Fruit fly (Drosophila melanogaster) whole organism, embryonic: Measurements from ENCODE around the gene WASp.

Source experiments
- B-H1 ChIP-seq: fragments of 200-800 bp; sonication (Bioruptor generic); IDR thresholded peaks from 3 replicates; pipeline ENCODE4 v1.3.6; 2022; ENCODE audit warnings: missing biosample characterization, missing genetic modification characterization
- B-H2 ChIP-seq: fragments of 200-800 bp; sonication (Bioruptor generic); optimal IDR thresholded peaks from 2 replicates; lab custom pipeline; 2018; ENCODE audit warnings: missing biosample characterization, mild to moderate bottlenecking, missing genetic modification characterization
- CG11247 ChIP-seq: fragments of 200-800 bp; sonication (Bioruptor generic); IDR thresholded peaks from 2 replicates; pipeline ENCODE4 v1.3.6; 2022; ENCODE audit warnings: missing biosample characterization, missing genetic modification characterization
- CG12744 ChIP-seq: fragments of 200-800 bp; sonication (Bioruptor generic); optimal IDR thresholded peaks from 2 replicates; lab custom pipeline; 2016; ENCODE audit warnings: missing biosample characterization, missing genetic modification characterization
- CG13894 ChIP-seq: fragments of 200-800 bp; sonication (Bioruptor generic); optimal IDR thresholded peaks from 3 replicates; lab custom pipeline; 2018; ENCODE audit warnings: missing biosample characterization, mild to moderate bottlenecking, missing genetic modification characterization, moderate library complexity
- CG14050 ChIP-seq: fragments of 200-800 bp; sonication (Bioruptor generic); IDR thresholded peaks from 3 replicates; pipeline ENCODE4 v1.3.6; 2022; ENCODE audit warnings: missing biosample characterization, missing genetic modification characterization
- CG1529 ChIP-seq: fragments of 200-800 bp; sonication (Bioruptor generic); optimal IDR thresholded peaks from 3 replicates; lab custom pipeline; 2018; ENCODE audit warnings: missing biosample characterization, missing genetic modification characterization
- CG15479 ChIP-seq: fragments of 200-800 bp; sonication (Bioruptor generic); optimal IDR thresholded peaks from 3 replicates; lab custom pipeline; 2019; ENCODE audit warnings: missing biosample characterization, mild to moderate bottlenecking, missing genetic modification characterization, moderate library complexity
- CG18476 ChIP-seq: fragments of 200-800 bp; sonication (Bioruptor generic); optimal IDR thresholded peaks from 2 replicates; lab custom pipeline; 2016; ENCODE audit warnings: missing biosample characterization, mild to moderate bottlenecking, missing genetic modification characterization
- CG2875 ChIP-seq: fragments of 200-800 bp; sonication (Bioruptor generic); optimal IDR thresholded peaks from 2 replicates; lab custom pipeline; 2017; ENCODE audit warnings: missing biosample characterization, mild to moderate bottlenecking, missing genetic modification characterization, missing genetic modification reagents
- CG3065 ChIP-seq: fragments of 200-800 bp; sonication (Bioruptor generic); optimal IDR thresholded peaks from 2 replicates; lab custom pipeline; 2016; ENCODE audit warnings: missing biosample characterization, missing genetic modification characterization
- CG3163 ChIP-seq: fragments of 200-800 bp; sonication (Bioruptor generic); optimal IDR thresholded peaks from 3 replicates; lab custom pipeline; 2016; ENCODE audit warnings: missing biosample characterization, missing genetic modification characterization
- CG42726 ChIP-seq: fragments of 200-800 bp; sonication (Bioruptor generic); IDR thresholded peaks from 2 replicates; pipeline ENCODE4 v1.3.6; 2022; ENCODE audit warnings: missing biosample characterization, missing genetic modification characterization; ENCODE audit not compliant: partially characterized antibody
- CG4707 ChIP-seq: fragments of 200-800 bp; sonication (Bioruptor generic); optimal IDR thresholded peaks from 2 replicates; lab custom pipeline; 2018; ENCODE audit warnings: missing biosample characterization, mild to moderate bottlenecking, missing genetic modification characterization, moderate library complexity
- CG6175 ChIP-seq: fragments of 200-800 bp; sonication (Bioruptor generic); IDR thresholded peaks from 3 replicates; pipeline ENCODE4 v1.3.6; 2022; ENCODE audit warnings: missing biosample characterization, missing genetic modification characterization
- CG7839 ChIP-seq: fragments of 200-800 bp; sonication (Bioruptor generic); optimal IDR thresholded peaks from 3 replicates; lab custom pipeline; 2018; ENCODE audit warnings: missing biosample characterization, mild to moderate bottlenecking, missing genetic modification characterization, moderate library complexity
- CG9817 ChIP-seq: fragments of 200-800 bp; sonication (Bioruptor generic); optimal IDR thresholded peaks from 2 replicates; lab custom pipeline; 2018; ENCODE audit warnings: missing biosample characterization, mild to moderate bottlenecking, missing genetic modification characterization, moderate library complexity
- D19A ChIP-seq: fragments of 200-800 bp; optimal IDR thresholded peaks from 3 replicates; lab custom pipeline; 2019; ENCODE audit warnings: missing biosample characterization, mild to moderate bottlenecking, missing genetic modification characterization, moderate library complexity
- HHEX ChIP-seq: fragments of 200-800 bp; sonication (Bioruptor generic); optimal IDR thresholded peaks from 3 replicates; lab custom pipeline; 2017; ENCODE audit warnings: missing biosample characterization, mild to moderate bottlenecking, missing genetic modification characterization, missing genetic modification reagents
- Hr39 ChIP-seq: fragments of >200 bp; optimal IDR thresholded peaks from 2 replicates; lab custom pipeline; 2017
- Lpt ChIP-seq: fragments of >200 bp; optimal IDR thresholded peaks from 2 replicates; lab custom pipeline; 2018; ENCODE audit warnings: missing biosample characterization, missing genetic modification characterization
- NC2β ChIP-seq: fragments of 200-800 bp; sonication (Bioruptor generic); optimal IDR thresholded peaks from 2 replicates; lab custom pipeline; 2016; ENCODE audit warnings: missing biosample characterization, missing genetic modification characterization
- Nf-YA ChIP-seq: fragments of 200-800 bp; sonication (Bioruptor generic); IDR thresholded peaks from 2 replicates; pipeline ENCODE4 v1.3.6; 2022; ENCODE audit warnings: missing biosample characterization, missing genetic modification characterization
- Nf-YC ChIP-seq: fragments of 200-800 bp; optimal IDR thresholded peaks from 3 replicates; lab custom pipeline; 2019; ENCODE audit warnings: missing biosample characterization, mild to moderate bottlenecking, missing genetic modification characterization, moderate library complexity
- Ravus ChIP-seq: fragments of 200-800 bp; sonication (Bioruptor generic); IDR thresholded peaks from 2 replicates; pipeline ENCODE4 v1.3.6; 2022; ENCODE audit warnings: missing biosample characterization, missing genetic modification characterization
- Spps ChIP-seq: fragments of 200-800 bp; sonication (Bioruptor generic); optimal IDR thresholded peaks from 2 replicates; lab custom pipeline; 2018; ENCODE audit warnings: missing biosample characterization, mild to moderate bottlenecking, missing genetic modification characterization
- Sry-δ ChIP-seq: fragments of 200-800 bp; sonication (Bioruptor generic); optimal IDR thresholded peaks from 2 replicates; lab custom pipeline; 2016; ENCODE audit warnings: missing biosample characterization, missing genetic modification characterization
- YL-1 ChIP-seq: fragments of 200-800 bp; sonication (Bioruptor generic); optimal IDR thresholded peaks from 3 replicates; lab custom pipeline; 2017; ENCODE audit warnings: missing biosample characterization, mild to moderate bottlenecking, missing genetic modification characterization
- ac ChIP-seq: fragments of 200-800 bp; sonication (Bioruptor generic); optimal IDR thresholded peaks from 3 replicates; lab custom pipeline; 2017; ENCODE audit warnings: missing biosample characterization, mild to moderate bottlenecking, missing genetic modification characterization
- bab2 ChIP-seq: fragments of 200-800 bp; sonication (Bioruptor generic); optimal IDR thresholded peaks from 2 replicates; lab custom pipeline; 2016; ENCODE audit warnings: missing biosample characterization, missing genetic modification characterization
- chm ChIP-seq: fragments of 200-800 bp; sonication (Bioruptor generic); IDR thresholded peaks from 2 replicates; pipeline ENCODE4 v1.3.6; 2022; ENCODE audit warnings: missing biosample characterization, missing genetic modification characterization
- corto ChIP-seq: fragments of 200-800 bp; sonication (Bioruptor generic); optimal IDR thresholded peaks from 2 replicates; lab custom pipeline; 2016; ENCODE audit warnings: missing biosample characterization, mild to moderate bottlenecking, missing genetic modification characterization, moderate library complexity
- crol ChIP-seq: fragments of 200-800 bp; sonication (Bioruptor generic); IDR thresholded peaks from 2 replicates; pipeline ENCODE4 v1.3.6; 2022; ENCODE audit warnings: missing biosample characterization, missing genetic modification characterization
- dimm ChIP-seq: fragments of 200-800 bp; sonication (Bioruptor generic); IDR thresholded peaks from 2 replicates; pipeline ENCODE4 v1.3.6; 2022; ENCODE audit warnings: missing biosample characterization, missing genetic modification characterization
- ewg ChIP-seq: fragments of 200-800 bp; sonication (Bioruptor generic); optimal IDR thresholded peaks from 3 replicates; lab custom pipeline; 2017; ENCODE audit warnings: mild to moderate bottlenecking, missing biosample characterization, missing genetic modification reagents, missing genetic modification characterization
- fd3F ChIP-seq: fragments of 200-800 bp; sonication (Bioruptor generic); optimal IDR thresholded peaks from 2 replicates; lab custom pipeline; 2018; ENCODE audit warnings: missing biosample characterization, mild to moderate bottlenecking, missing genetic modification characterization, moderate library complexity
- gt ChIP-seq: fragments of 200-800 bp; sonication (Bioruptor generic); IDR thresholded peaks from 2 replicates; pipeline ENCODE4 v1.3.6; 2022; ENCODE audit warnings: missing biosample characterization, missing genetic modification characterization
- h ChIP-seq: fragments of >200 bp; optimal IDR thresholded peaks from 2 replicates; lab custom pipeline; 2017
- hbn ChIP-seq: fragments of 200-800 bp; sonication (Bioruptor generic); IDR thresholded peaks from 2 replicates; pipeline ENCODE4 v1.3.6; 2022; ENCODE audit warnings: missing biosample characterization, missing genetic modification characterization; ENCODE audit not compliant: partially characterized antibody
- ken ChIP-seq: fragments of 200-800 bp; sonication (Bioruptor generic); IDR thresholded peaks from 3 replicates; pipeline ENCODE4 v1.3.6; 2022; ENCODE audit warnings: missing biosample characterization, missing genetic modification characterization
- lov ChIP-seq, 2 experiments: fragments of 200-800 bp in 1 of 2; fragments of >200 bp in 1 of 2; sonication (Bioruptor generic) in 1 of 2; IDR thresholded peaks in 1 of 2; optimal IDR thresholded peaks in 1 of 2; 2 replicates in 1 of 2; 3 replicates in 1 of 2; pipeline versions ENCODE4 v1.3.6 to Lab custom; 2017 to 2022; ENCODE audit warnings: missing biosample characterization in 1 of 2, missing genetic modification characterization in 1 of 2
- nerfin-1 ChIP-seq: fragments of 200-800 bp; sonication (Bioruptor generic); optimal IDR thresholded peaks from 3 replicates; lab custom pipeline; 2019; ENCODE audit warnings: missing biosample characterization, mild to moderate bottlenecking, missing genetic modification characterization, moderate library complexity
- nmo ChIP-seq: fragments of 200-800 bp; sonication (Bioruptor generic); optimal IDR thresholded peaks from 2 replicates; lab custom pipeline; 2018; ENCODE audit warnings: missing biosample characterization, mild to moderate bottlenecking, missing genetic modification characterization, moderate library complexity
- pfk ChIP-seq: fragments of 200-800 bp; sonication (Bioruptor generic); optimal IDR thresholded peaks from 2 replicates; lab custom pipeline; 2018; ENCODE audit warnings: missing biosample characterization, mild to moderate bottlenecking, missing genetic modification characterization, moderate library complexity
- pzg ChIP-seq: fragments of 200-800 bp; sonication (Bioruptor generic); optimal IDR thresholded peaks from 3 replicates; lab custom pipeline; 2018; ENCODE audit warnings: missing biosample characterization, mild to moderate bottlenecking, missing genetic modification characterization, moderate library complexity
- run ChIP-seq: fragments of 200-800 bp; sonication (Bioruptor generic); optimal IDR thresholded peaks from 3 replicates; lab custom pipeline; 2018; ENCODE audit warnings: missing biosample characterization, mild to moderate bottlenecking, missing genetic modification characterization
- salm ChIP-seq: fragments of 200-800 bp; sonication (Bioruptor generic); optimal IDR thresholded peaks from 2 replicates; lab custom pipeline; 2018; ENCODE audit warnings: missing biosample characterization, mild to moderate bottlenecking, missing genetic modification characterization
- sd ChIP-seq: fragments of 200-800 bp; sonication (Bioruptor generic); optimal IDR thresholded peaks from 3 replicates; lab custom pipeline; 2018; ENCODE audit warnings: missing biosample characterization, mild to moderate bottlenecking, missing genetic modification characterization, moderate library complexity
- sens-2 ChIP-seq: fragments of 200-800 bp; sonication (Bioruptor generic); IDR thresholded peaks from 2 replicates; pipeline ENCODE4 v1.3.6; 2022; ENCODE audit warnings: missing biosample characterization, missing genetic modification characterization
- slbo ChIP-seq: fragments of 200-800 bp; sonication (Bioruptor generic); IDR thresholded peaks from 2 replicates; pipeline ENCODE4 v1.3.6; 2022; ENCODE audit warnings: missing biosample characterization, missing genetic modification characterization
- slou ChIP-seq: fragments of 200-800 bp; sonication (Bioruptor generic); optimal IDR thresholded peaks from 3 replicates; lab custom pipeline; 2016; ENCODE audit warnings: missing biosample characterization, missing genetic modification characterization
- toy ChIP-seq: fragments of 200-800 bp; sonication (Bioruptor generic); IDR thresholded peaks from 2 replicates; pipeline ENCODE4 v1.3.6; 2022; ENCODE audit warnings: missing biosample characterization, missing genetic modification characterization

The WASp gene

DNA sequence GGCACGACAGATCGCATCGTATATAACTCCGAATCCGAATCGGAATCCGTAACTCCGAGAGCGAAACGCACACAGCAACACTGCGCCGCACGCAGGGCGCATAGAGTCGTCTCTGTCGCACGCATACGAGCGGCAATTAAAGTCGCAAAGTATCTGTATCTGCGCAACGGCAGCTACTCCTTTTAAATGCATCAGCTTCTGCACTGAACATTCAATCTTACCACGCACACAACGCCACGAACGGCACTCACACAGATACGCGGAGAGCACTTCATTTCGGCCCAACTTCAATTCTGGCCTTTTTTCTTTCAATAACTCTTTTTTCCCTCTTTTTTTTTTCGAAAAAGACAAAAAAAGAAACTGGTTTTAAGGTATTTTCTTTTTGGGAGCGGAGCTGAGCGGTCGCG is 26.4 kb upstream of the WASp start (continued):
- no peak for TF ChIP-seq B-H2
- no peak for TF ChIP-seq nerfin-1 (tag; lab: Kevin White, UChicago)
- no peak for TF ChIP-seq bab2 (GFP tag; lab: Kevin White, UChicago)
- no peak for TF ChIP-seq slou (GFP tag; lab: Kevin White, UChicago)
- TF ChIP-seq HHEX: no peak
- no peak for TF ChIP-seq crol (GFP tag; lab: Robert Waterston, UW)
- peak; percentile 21 for TF ChIP-seq sd (tag; lab: Kevin White, UChicago)
- no peak for TF ChIP-seq B-H1 (GFP tag; lab: Robert Waterston, UW)
- TF ChIP-seq ewg: peak; percentile 27
- TF ChIP-seq pzg (GFP tag; lab: Kevin White, UChicago): no peak
- no peak for TF ChIP-seq CG9817 (tag; lab: Kevin White, UChicago)
- no peak for TF ChIP-seq Sry-δ (GFP tag; lab: Kevin White, UChicago)
- no peak for TF ChIP-seq CG2875 (GFP tag; lab: Kevin White, UChicago)
- no peak for TF ChIP-seq CG3163 (GFP tag; lab: Kevin White, UChicago)
- TF ChIP-seq CG13894 (tag; lab: Kevin White, UChicago): peak; percentile 35
- TF ChIP-seq fd3F (GFP tag; lab: Kevin White, UChicago): no peak
- TF ChIP-seq gt (GFP tag; lab: Robert Waterston, UW): no peak
- TF ChIP-seq Nf-YA (GFP tag; lab: Robert Waterston, UW): no peak
- no peak for TF ChIP-seq CG18476
- no peak for TF ChIP-seq Ravus
- no peak for TF ChIP-seq YL-1 (GFP tag; lab: Kevin White, UChicago)
- no peak for TF ChIP-seq CG14050 (GFP tag; lab: Robert Waterston, UW)
- TF ChIP-seq nmo (GFP tag; lab: Kevin White, UChicago): no peak
- no peak for TF ChIP-seq CG12744 (GFP tag; lab: Kevin White, UChicago)
- no peak for TF ChIP-seq CG6175
- TF ChIP-seq CG42726 (GFP tag; lab: Robert Waterston, UW): no peak
- TF ChIP-seq run (tag; lab: Kevin White, UChicago): no peak
- no peak for TF ChIP-seq CG4707
- no peak for TF ChIP-seq h (lab: Kevin White, UChicago)
- no peak for TF ChIP-seq CG7839
- TF ChIP-seq CG15479 (GFP tag; lab: Kevin White, UChicago): peak; percentile 58
- TF ChIP-seq CG3065 (GFP tag; lab: Kevin White, UChicago): no peak
- TF ChIP-seq ken (GFP tag; lab: Robert Waterston, UW): no peak
- no peak for TF ChIP-seq pfk (GFP tag; lab: Kevin White, UChicago)
- no peak for TF ChIP-seq salm (tag; lab: Kevin White, UChicago)
- no peak for TF ChIP-seq sens-2 (GFP tag; lab: Robert Waterston, UW)
- TF ChIP-seq dimm (GFP tag; lab: Robert Waterston, UW): no peak
- TF ChIP-seq CG11247: no peak
- TF ChIP-seq lov (optimal IDR thresholded peaks at IDR 0.05; lab: Kevin White, UChicago): no peak
- no peak for TF ChIP-seq lov (GFP tag; IDR thresholded peaks at IDR 0.05; lab: Robert Waterston, UW)
- TF ChIP-seq hbn (GFP tag; lab: Robert Waterston, UW): no peak
- TF ChIP-seq corto: peak; percentile 68
- TF ChIP-seq CG1529 (GFP tag; lab: Kevin White, UChicago): no peak
- TF ChIP-seq Hr39 (lab: Kevin White, UChicago): no peak
- no peak for TF ChIP-seq slbo (GFP tag; lab: Robert Waterston, UW)
- TF ChIP-seq Spps: no peak
- TF ChIP-seq Lpt: no peak
- TF ChIP-seq ac (GFP tag; lab: Kevin White, UChicago): no peak
- no peak for TF ChIP-seq Nf-YC (tag; lab: Kevin White, UChicago)
- TF ChIP-seq toy (GFP tag; lab: Robert Waterston, UW): no peak
- TF ChIP-seq NC2β (GFP tag; lab: Kevin White, UChicago): no peak
- TF ChIP-seq chm (GFP tag; lab: Robert Waterston, UW): peak; percentile 18; the same call in 1 of the 2 replicates
- TF ChIP-seq D19A (tag; lab: Kevin White, UChicago): no peak
